Worm (Caenorhabditis elegans) whole organism, L3 larva: ENCODE results near the gene C27H6.8.
"Not testable (repeated sequence)": the region's sequence is repeated elsewhere in the genome, so short reads cannot be mapped to it uniquely, and the experiment has no call there.

Experiments used
- ama-1 ChIP-seq: fragments of 150-350 bp; optimal IDR thresholded peaks from 2 replicates; lab custom pipeline; 2018
- elt-1 ChIP-seq: fragments of 150-350 bp; optimal IDR thresholded peaks from 2 replicates; lab custom pipeline; 2014; ENCODE audit warnings: missing biosample characterization, missing genetic modification characterization
- elt-2 ChIP-seq: sonication (generic microtip); optimal IDR thresholded peaks from 2 replicates; lab custom pipeline; 2016; ENCODE audit warnings: missing genetic modification reagents, mild to moderate bottlenecking, missing genetic modification characterization, missing compliant biosample characterization
- fkh-10 ChIP-seq: sonication (generic microtip); optimal IDR thresholded peaks from 2 replicates; lab custom pipeline; 2017; ENCODE audit warnings: missing biosample characterization, missing genetic modification reagents, missing genetic modification characterization
- lin-15B ChIP-seq: fragments of 150-350 bp; optimal IDR thresholded peaks from 2 replicates; lab custom pipeline; 2014; ENCODE audit warnings: missing biosample characterization, missing genetic modification characterization
- lin-39 ChIP-seq: fragments of 150-350 bp; optimal IDR thresholded peaks from 2 replicates; lab custom pipeline; 2018; ENCODE audit warnings: missing biosample characterization, missing genetic modification reagents, missing genetic modification characterization
- mdl-1 ChIP-seq: fragments of 150-350 bp; optimal IDR thresholded peaks from 2 replicates; lab custom pipeline; 2014; ENCODE audit warnings: missing biosample characterization, missing genetic modification characterization
- nhr-11 ChIP-seq: fragments of 150-350 bp; optimal IDR thresholded peaks from 2 replicates; lab custom pipeline; 2014; ENCODE audit warnings: missing biosample characterization, missing genetic modification characterization
- nhr-25 ChIP-seq: sonication (generic microtip); optimal IDR thresholded peaks from 2 replicates; lab custom pipeline; 2017; ENCODE audit warnings: missing biosample characterization, missing genetic modification characterization
- nhr-43 ChIP-seq: sonication (generic microtip); optimal IDR thresholded peaks from 2 replicates; lab custom pipeline; 2016; ENCODE audit warnings: mild to moderate bottlenecking, missing genetic modification characterization, missing compliant biosample characterization; ENCODE audit not compliant: poor library complexity, severe bottlenecking
- nhr-76 ChIP-seq: fragments of 150-350 bp; sonication (generic microtip); optimal IDR thresholded peaks from 5 replicates; lab custom pipeline; 2014; ENCODE audit warnings: missing biosample characterization, missing genetic modification characterization
- skn-1 ChIP-seq: fragments of 150-350 bp; optimal IDR thresholded peaks from 2 replicates; lab custom pipeline; 2014; ENCODE audit warnings: missing biosample characterization, missing genetic modification characterization
- unc-62 ChIP-seq: fragments of 150-350 bp; sonication (generic microtip); optimal IDR thresholded peaks from 4 replicates; lab custom pipeline; 2014; ENCODE audit warnings: missing biosample characterization, missing genetic modification reagents, missing genetic modification characterization
- zag-1 ChIP-seq: fragments of 150-350 bp; optimal IDR thresholded peaks from 2 replicates; lab custom pipeline; 2014; ENCODE audit warnings: missing biosample characterization, missing genetic modification characterization

- not testable (repeated sequence) for TF ChIP-seq skn-1 (tag; lab: Kevin White, UChicago); mdl-1 (tag; lab: Kevin White, UChicago); nhr-25 (tag; lab: Kevin White, UChicago); lin-39 (tag; lab: Kevin White, UChicago); nhr-43 (tag; lab: Kevin White, UChicago); nhr-11; lin-15B (tag; lab: Kevin White, UChicago); ama-1 (lab: Kevin White, UChicago); elt-1 (tag; lab: Kevin White, UChicago); zag-1 (tag; lab: Kevin White, UChicago); fkh-10 (GFP tag; lab: Kevin White, UChicago); elt-2 (tag; lab: Kevin White, UChicago); nhr-76 (tag; lab: Kevin White, UChicago); unc-62 (GFP tag; lab: Kevin White, UChicago)
Measured at ce11 chrV:10004048-10004761, 16.6 kb upstream of the C27H6.8 start, which contains the start of gene uda-1.
